Fruit fly (Drosophila melanogaster): ENCODE results near the gene Brr2.
A peak's percentile ranks its signal among the peaks of the same experiment; 100 is the strongest.

Gene Brr2

DNA sequence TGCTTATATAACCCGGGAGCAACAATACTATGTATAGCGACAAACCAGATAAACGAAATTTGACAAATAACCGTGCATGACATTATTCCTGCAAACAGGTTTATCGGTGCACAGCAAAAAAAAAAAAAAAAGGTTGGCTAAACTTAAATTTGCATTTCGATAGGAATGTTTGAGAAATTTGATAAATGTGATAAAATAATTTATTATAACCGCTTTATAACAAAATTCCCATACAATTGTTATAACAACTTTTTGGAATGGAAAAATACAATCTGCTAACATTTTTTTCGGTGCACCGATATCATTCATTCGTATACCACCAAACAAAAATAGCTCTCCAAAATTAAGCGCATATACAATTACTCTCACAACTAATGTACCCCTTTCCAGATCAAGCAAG lies 9.9 kb upstream of the Brr2 start (continued):
- TF ChIP-seq inv (GFP tag; IDR thresholded peaks at IDR 0.05; ENCODE audit: partially characterized antibody) (no peak), rib (GFP tag; IDR thresholded peaks at IDR 0.05) (no peak), CG10147 (GFP tag; optimal IDR thresholded peaks at IDR 0.05) (no peak), crc (GFP tag; optimal IDR thresholded peaks at IDR 0.05) (no peak), CG2875 (GFP tag; optimal IDR thresholded peaks at IDR 0.05) (no peak), wdn (GFP tag; IDR thresholded peaks at IDR 0.05) (no peak), Pdp1 (GFP tag; optimal IDR thresholded peaks at IDR 0.05) (peak; percentile 10 to 86), Hr51 (GFP tag; optimal IDR thresholded peaks at IDR 0.05) (no peak), Ptx1 (GFP tag; IDR thresholded peaks at IDR 0.05) (peak; percentile 84), Eip74EF (GFP tag; optimal IDR thresholded peaks at IDR 0.05) (peak in 1 of 2 experiments; percentile 28), Asciz (GFP tag; optimal IDR thresholded peaks at IDR 0.05) (peak; percentile 56), D (optimal IDR thresholded peaks at IDR 0.05) (no peak), D (GFP tag; optimal IDR thresholded peaks at IDR 0.05) (no peak), CG3995 (GFP tag; optimal IDR thresholded peaks at IDR 0.05) (no peak), MTF-1 (GFP tag; optimal IDR thresholded peaks at IDR 0.05; ENCODE audit: borderline replicate concordance) (no peak), knrl (GFP tag; IDR thresholded peaks at IDR 0.05; ENCODE audit: partially characterized antibody) (no peak), zfh2 (GFP tag; optimal IDR thresholded peaks at IDR 0.05) (no peak), CG12071 (GFP tag; optimal IDR thresholded peaks at IDR 0.05) (no peak), Dbx (GFP tag; IDR thresholded peaks at IDR 0.05) (peak; percentile 58; the same call in 1 of the 3 replicates), schlank (tag; optimal IDR thresholded peaks at IDR 0.05) (no peak), CG15601 (tag; optimal IDR thresholded peaks at IDR 0.05) (no peak), CG16863 (GFP tag; optimal IDR thresholded peaks at IDR 0.05) (no peak), CG8765 (GFP tag; IDR thresholded peaks at IDR 0.05) (no peak), CG3726 (GFP tag; IDR thresholded peaks at IDR 0.05) (no peak), twi (tag; optimal IDR thresholded peaks at IDR 0.05) (no peak), CG9215 (GFP tag; IDR thresholded peaks at IDR 0.05) (peak; percentile 49; the same call in 1 of the 2 replicates), ssp (GFP tag; IDR thresholded peaks at IDR 0.05) (peak; percentile 27; the same call in 1 of the 2 replicates), Vsx1 (GFP tag; optimal IDR thresholded peaks at IDR 0.05) (no peak), kay (GFP tag; optimal IDR thresholded peaks at IDR 0.05) (no peak), GATAe (GFP tag; conservative IDR thresholded peaks at IDR 0.05) (peak; percentile 61), lmd (GFP tag; IDR thresholded peaks at IDR 0.05) (peak; percentile 77), CG16779 (GFP tag; IDR thresholded peaks at IDR 0.05) (no peak), HLH54F (GFP tag; optimal IDR thresholded peaks at IDR 0.05) (no peak), pb (GFP tag; optimal IDR thresholded peaks at IDR 0.05) (no peak), Med (GFP tag) (peak; percentile 69), CG4360 (GFP tag; IDR thresholded peaks at IDR 0.05) (no peak), Dp (GFP tag; optimal IDR thresholded peaks at IDR 0.05) (no peak), zen (tag; optimal IDR thresholded peaks at IDR 0.05) (no peak), ara (GFP tag; IDR thresholded peaks at IDR 0.05) (peak; percentile 60), CG6854 (GFP tag; optimal IDR thresholded peaks at IDR 0.05) (no peak), CG9609 (GFP tag; optimal IDR thresholded peaks at IDR 0.05) (no peak), CG1792 (GFP tag; optimal IDR thresholded peaks at IDR 0.05) (no peak), jigr1 (GFP tag; IDR thresholded peaks at IDR 0.05) (peak; percentile 36; the same call in 2 of the 3 replicates), CHES-1-like (GFP tag; optimal IDR thresholded peaks at IDR 0.05) (no peak), hbn (GFP tag; IDR thresholded peaks at IDR 0.05; ENCODE audit: partially characterized antibody) (no peak), CG30020 (tag; optimal IDR thresholded peaks at IDR 0.05) (no peak), abd-A (tag; optimal IDR thresholded peaks at IDR 0.05) (no peak), dati (GFP tag; IDR thresholded peaks at IDR 0.05) (no peak), tin (GFP tag; optimal IDR thresholded peaks at IDR 0.05) (peak; percentile 30), Six4 (GFP tag; optimal IDR thresholded peaks at IDR 0.05) (no peak), Hey (tag; optimal IDR thresholded peaks at IDR 0.05) (no peak)
